Worm (Caenorhabditis elegans) whole organism, L2 larva: ENCODE results near the gene hmgr-1.

Experiments
- C34F6.9 ChIP-seq: fragments of 150-350 bp; optimal IDR thresholded peaks from 2 replicates; lab custom pipeline; 2014; ENCODE audit warnings: missing biosample characterization, missing genetic modification characterization
- F13H6.1 ChIP-seq: sonication (generic microtip); optimal IDR thresholded peaks from 2 replicates; lab custom pipeline; 2016; ENCODE audit warnings: missing genetic modification characterization, missing compliant biosample characterization
- R02D3.7 ChIP-seq: fragments of 150-350 bp; optimal IDR thresholded peaks from 2 replicates; lab custom pipeline; 2014; ENCODE audit warnings: missing biosample characterization, missing genetic modification characterization
- ZK546.5 ChIP-seq: sonication (generic microtip); optimal IDR thresholded peaks from 2 replicates; lab custom pipeline; 2017; ENCODE audit warnings: missing biosample characterization, missing genetic modification characterization
- aly-2 ChIP-seq: fragments of 150-350 bp; optimal IDR thresholded peaks from 2 replicates; lab custom pipeline; 2014; ENCODE audit warnings: missing biosample characterization, missing genetic modification characterization
- ama-1 ChIP-seq: fragments of 150-350 bp; optimal IDR thresholded peaks from 2 replicates; lab custom pipeline; 2018; ENCODE audit warnings: inconsistent platforms
- ceh-16 ChIP-seq: fragments of 150-350 bp; optimal IDR thresholded peaks from 2 replicates; lab custom pipeline; 2014; ENCODE audit warnings: missing biosample characterization, missing genetic modification characterization
- ceh-82 ChIP-seq: fragments of 150-350 bp; optimal IDR thresholded peaks from 2 replicates; lab custom pipeline; 2014; ENCODE audit warnings: missing biosample characterization, missing genetic modification characterization
- crh-2 ChIP-seq: sonication (generic microtip); optimal IDR thresholded peaks from 2 replicates; lab custom pipeline; 2017; ENCODE audit warnings: missing biosample characterization, missing genetic modification characterization
- dmd-4 ChIP-seq: sonication (generic microtip); optimal IDR thresholded peaks from 2 replicates; lab custom pipeline; 2017; ENCODE audit warnings: missing biosample characterization, missing genetic modification characterization
- egl-27 ChIP-seq: sonication (generic microtip); optimal IDR thresholded peaks from 3 replicates; lab custom pipeline; 2017; ENCODE audit warnings: missing biosample characterization, missing genetic modification reagents, missing genetic modification characterization
- elt-1 ChIP-seq: fragments of 150-350 bp; optimal IDR thresholded peaks from 2 replicates; lab custom pipeline; 2014; ENCODE audit warnings: missing biosample characterization, missing genetic modification characterization
- elt-3 ChIP-seq: sonication (generic microtip); optimal IDR thresholded peaks from 2 replicates; lab custom pipeline; 2017; ENCODE audit warnings: missing biosample characterization, missing genetic modification characterization
- fos-1 ChIP-seq: fragments of 150-350 bp; optimal IDR thresholded peaks from 2 replicates; lab custom pipeline; 2014; ENCODE audit warnings: missing biosample characterization, missing genetic modification characterization
- gmeb-1 ChIP-seq: fragments of 150-350 bp; optimal IDR thresholded peaks from 2 replicates; lab custom pipeline; 2014; ENCODE audit warnings: missing biosample characterization, missing genetic modification characterization
- lin-11 ChIP-seq: fragments of 150-350 bp; sonication (generic microtip); optimal IDR thresholded peaks from 2 replicates; lab custom pipeline; 2014; ENCODE audit warnings: missing biosample characterization, missing genetic modification characterization, inconsistent platforms, mixed read lengths
- lin-13 ChIP-seq: fragments of 150-350 bp; optimal IDR thresholded peaks from 2 replicates; lab custom pipeline; 2014; ENCODE audit warnings: missing biosample characterization, missing genetic modification reagents, missing genetic modification characterization
- lin-39 ChIP-seq: fragments of 150-350 bp; optimal IDR thresholded peaks from 2 replicates; lab custom pipeline; 2014; ENCODE audit warnings: missing biosample characterization, missing genetic modification reagents, missing genetic modification characterization
- lsy-2 ChIP-seq, 2 experiments: fragments of 150-350 bp in 1 of 2; sonication (generic microtip) in 1 of 2; optimal IDR thresholded peaks; 2 replicates each; lab custom pipeline; 2014 to 2017; ENCODE audit warnings: missing biosample characterization in 2 of 2, missing genetic modification characterization in 2 of 2
- mbf-1 ChIP-seq: sonication (generic microtip); optimal IDR thresholded peaks from 2 replicates; lab custom pipeline; 2017; ENCODE audit warnings: missing biosample characterization, missing genetic modification characterization
- mdl-1 ChIP-seq, 2 experiments: fragments of 150-350 bp in 1 of 2; sonication (generic microtip) in 1 of 2; optimal IDR thresholded peaks; 2 replicates each; lab custom pipeline; 2017; ENCODE audit warnings: missing biosample characterization in 2 of 2, missing genetic modification characterization in 2 of 2
- nhr-10 ChIP-seq: sonication (generic microtip); optimal IDR thresholded peaks from 2 replicates; lab custom pipeline; 2017; ENCODE audit warnings: missing biosample characterization, missing genetic modification characterization
- nhr-11 ChIP-seq: fragments of 150-350 bp; optimal IDR thresholded peaks from 2 replicates; lab custom pipeline; 2014; ENCODE audit warnings: missing biosample characterization, missing genetic modification characterization
- nhr-129 ChIP-seq: fragments of 150-350 bp; optimal IDR thresholded peaks from 2 replicates; lab custom pipeline; 2014; ENCODE audit warnings: missing biosample characterization, missing genetic modification characterization
- nhr-21 ChIP-seq: fragments of 150-350 bp; optimal IDR thresholded peaks from 2 replicates; lab custom pipeline; 2014; ENCODE audit warnings: missing biosample characterization, missing genetic modification characterization
- nhr-23 ChIP-seq: fragments of 150-350 bp; optimal IDR thresholded peaks from 2 replicates; lab custom pipeline; 2014; ENCODE audit warnings: missing biosample characterization, missing genetic modification reagents, missing genetic modification characterization
- nhr-237 ChIP-seq: fragments of 150-350 bp; optimal IDR thresholded peaks from 2 replicates; lab custom pipeline; 2014; ENCODE audit warnings: missing biosample characterization, missing genetic modification characterization
- nhr-25 ChIP-seq: fragments of 150-350 bp; sonication (generic microtip); optimal IDR thresholded peaks from 3 replicates; lab custom pipeline; 2014; ENCODE audit warnings: missing biosample characterization, missing genetic modification characterization
- peb-1 ChIP-seq: fragments of 150-350 bp; optimal IDR thresholded peaks from 2 replicates; lab custom pipeline; 2014; ENCODE audit warnings: missing biosample characterization, missing genetic modification characterization
- sem-4 ChIP-seq: fragments of 150-350 bp; optimal IDR thresholded peaks from 2 replicates; lab custom pipeline; 2014; ENCODE audit warnings: missing biosample characterization, missing genetic modification reagents, missing genetic modification characterization
- skn-1 ChIP-seq: sonication (generic microtip); optimal IDR thresholded peaks from 2 replicates; lab custom pipeline; 2017; ENCODE audit warnings: missing biosample characterization, missing genetic modification characterization
- sma-3 ChIP-seq: sonication (generic microtip); optimal IDR thresholded peaks from 2 replicates; lab custom pipeline; 2016; ENCODE audit warnings: missing genetic modification reagents, missing genetic modification characterization, missing compliant biosample characterization
- sma-9 ChIP-seq, 2 experiments: fragments of 150-350 bp in 1 of 2; sonication (generic microtip) in 1 of 2; optimal IDR thresholded peaks; 2 replicates each; lab custom pipeline; 2014 to 2016; ENCODE audit warnings: missing genetic modification characterization in 2 of 2, mild to moderate bottlenecking in 1 of 2, missing biosample characterization in 1 of 2, missing compliant biosample characterization in 1 of 2, missing genetic modification reagents in 1 of 2, moderate library complexity in 1 of 2
- snpc-4 ChIP-seq: fragments of 150-350 bp; optimal IDR thresholded peaks from 2 replicates; lab custom pipeline; 2014; ENCODE audit warnings: missing biosample characterization, missing genetic modification characterization
- unc-39 ChIP-seq: fragments of 150-350 bp; optimal IDR thresholded peaks from 2 replicates; lab custom pipeline; 2014; ENCODE audit warnings: missing biosample characterization, missing genetic modification characterization
- unc-55 ChIP-seq: fragments of 150-350 bp; sonication (generic microtip); optimal IDR thresholded peaks from 3 replicates; lab custom pipeline; 2014; ENCODE audit warnings: missing biosample characterization, missing genetic modification reagents, missing genetic modification characterization
- unc-62 ChIP-seq: fragments of 150-350 bp; optimal IDR thresholded peaks from 2 replicates; lab custom pipeline; 2014; ENCODE audit warnings: missing biosample characterization, missing genetic modification reagents, missing genetic modification characterization
- zag-1 ChIP-seq: fragments of 150-350 bp; optimal IDR thresholded peaks from 2 replicates; lab custom pipeline; 2014; ENCODE audit warnings: missing biosample characterization, missing genetic modification characterization
- ztf-11 ChIP-seq: sonication (generic microtip); optimal IDR thresholded peaks from 2 replicates; lab custom pipeline; 2017; ENCODE audit warnings: missing biosample characterization, missing genetic modification characterization
- ztf-4 ChIP-seq: fragments of 150-350 bp; optimal IDR thresholded peaks from 2 replicates; lab custom pipeline; 2014; ENCODE audit warnings: missing biosample characterization, missing genetic modification characterization

Gene hmgr-1

DNA sequence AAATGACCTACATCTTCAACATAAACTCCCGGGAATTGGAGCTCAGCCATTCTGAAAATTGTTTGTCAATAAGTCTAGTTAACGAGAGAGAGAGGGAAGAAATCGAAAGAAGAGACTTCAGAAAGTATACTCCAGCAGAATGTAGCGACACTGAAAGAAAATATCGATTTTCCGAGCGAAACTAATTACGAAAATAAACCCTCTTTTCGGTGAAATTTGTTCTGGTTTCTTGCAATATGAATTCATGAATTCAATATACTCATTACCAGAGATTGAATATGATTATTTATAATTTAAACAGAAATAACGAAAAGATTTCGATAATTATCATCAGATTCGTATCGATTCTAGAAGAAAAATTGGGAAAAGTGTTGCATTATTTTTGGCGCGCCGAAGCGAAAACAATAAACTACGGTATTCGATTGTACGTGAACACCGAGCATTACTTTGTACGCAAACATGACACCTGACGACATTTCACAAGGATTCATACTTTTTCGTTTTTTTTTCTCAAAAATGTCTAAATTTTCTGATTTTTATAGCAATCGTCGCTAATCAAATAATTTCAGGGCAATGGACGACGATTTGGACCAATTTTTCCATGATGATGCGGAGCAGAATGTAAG is 22.4 kb downstream of the hmgr-1 start, which contains the start of the genes hmg-4 and T20B12.3:
Gene hmg-4 (minus strand): TSS at position 51 of the 626 bp plus-strand sequence.
Gene T20B12.3 (plus strand): TSS at position 570 of the 626 bp plus-strand sequence.
- TF ChIP-seq lsy-2 (tag; optimal IDR thresholded peaks at IDR 0.05; lab: Kevin White, UChicago) (peak; percentile 83 to 98), fos-1 (tag; lab: Kevin White, UChicago) (no peak), nhr-129 (peak; percentile 68), C34F6.9 (tag; lab: Kevin White, UChicago) (peak; percentile 70), crh-2 (tag; lab: Kevin White, UChicago) (peak; percentile 15), gmeb-1 (tag; lab: Kevin White, UChicago) (peak; percentile 47), unc-55 (GFP tag; lab: Kevin White, UChicago) (peak; percentile 67), lin-39 (tag; lab: Kevin White, UChicago) (no peak), snpc-4 (tag; lab: Kevin White, UChicago) (no peak), ceh-82 (tag; lab: Kevin White, UChicago) (no peak)
- TF ChIP-seq, all 48 proteins: peak for 6

DNA sequence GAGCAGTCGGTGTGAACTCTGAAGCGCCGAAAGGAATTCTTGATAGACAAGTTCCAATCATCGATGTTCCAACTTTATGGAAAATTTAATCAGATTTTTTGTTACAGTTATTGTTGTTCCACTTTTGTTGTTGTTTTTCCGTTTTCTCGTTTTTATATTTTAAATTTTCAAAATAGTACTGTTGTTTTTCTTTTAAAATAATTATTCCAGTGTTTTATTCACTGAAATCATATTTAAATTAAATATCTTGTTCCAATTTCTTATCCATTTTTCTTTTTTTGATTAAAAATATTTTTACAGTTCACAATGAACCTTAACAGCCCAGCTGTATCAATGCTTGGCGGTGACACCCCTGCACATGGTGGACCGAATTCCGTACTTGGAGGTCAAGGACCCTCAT is 24.4 kb downstream of the hmgr-1 start, which contains the start of gene tbp-1:
Gene tbp-1 (plus strand): TSS at position 301 of the 400 bp plus-strand sequence.
- no peak for TF ChIP-seq nhr-21 (tag; lab: Kevin White, UChicago)
- TF ChIP-seq gmeb-1 (tag; lab: Kevin White, UChicago) = no peak
- TF ChIP-seq ZK546.5 (tag; lab: Kevin White, UChicago) = no peak
- TF ChIP-seq C34F6.9 (tag; lab: Kevin White, UChicago) = no peak
- TF ChIP-seq elt-3 (tag; lab: Kevin White, UChicago) = no peak
- TF ChIP-seq R02D3.7 (tag; lab: Kevin White, UChicago) = no peak
- no peak for TF ChIP-seq ceh-82 (tag; lab: Kevin White, UChicago)
- no peak for TF ChIP-seq zag-1 (tag; lab: Kevin White, UChicago)
- TF ChIP-seq sma-9 (GFP tag; optimal IDR thresholded peaks at IDR 0.05; lab: Kevin White, UChicago) = no peak
- TF ChIP-seq sma-9 (tag; optimal IDR thresholded peaks at IDR 0.05; lab: Kevin White, UChicago) = no peak
- TF ChIP-seq nhr-23 (tag; lab: Kevin White, UChicago) = no peak
- TF ChIP-seq sma-3 (GFP tag; lab: Kevin White, UChicago) = no peak
- no peak for TF ChIP-seq ama-1 (lab: Kevin White, UChicago)

DNA sequence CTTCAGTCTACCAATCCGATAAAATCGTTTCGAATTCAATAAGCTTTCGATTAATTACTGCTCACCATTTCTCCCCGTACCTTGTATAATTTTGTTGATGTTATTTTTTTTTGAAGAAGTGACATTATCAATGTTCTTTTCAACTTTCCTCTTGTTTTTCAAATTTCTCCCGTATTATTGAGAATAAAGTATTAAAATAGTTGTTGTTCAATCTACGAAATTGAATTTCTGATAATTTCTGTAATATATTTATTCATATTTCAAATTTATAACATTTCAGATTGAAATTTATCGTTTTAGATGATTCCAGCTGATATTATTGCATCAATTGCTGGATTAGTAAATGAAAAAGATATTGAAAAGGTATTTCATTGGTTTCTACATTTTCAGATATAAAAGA is 26.6 kb downstream of the hmgr-1 start, which contains the start of gene trd-1:
Gene trd-1 (plus strand): TSS at position 301 of the 400 bp plus-strand sequence.
- TF ChIP-seq unc-62 (GFP tag; lab: Kevin White, UChicago) = no peak
- no peak for TF ChIP-seq lsy-2 (tag; optimal IDR thresholded peaks at IDR 0.05; lab: Kevin White, UChicago)
- TF ChIP-seq elt-3 (tag; lab: Kevin White, UChicago) = no peak
- TF ChIP-seq gmeb-1 (tag; lab: Kevin White, UChicago) = no peak
- TF ChIP-seq lin-39 (tag; lab: Kevin White, UChicago) = no peak
- no peak for TF ChIP-seq aly-2 (tag; lab: Kevin White, UChicago)
- no peak for TF ChIP-seq nhr-237
- TF ChIP-seq ztf-11 (tag; lab: Kevin White, UChicago) = no peak
- no peak for TF ChIP-seq nhr-10 (tag; lab: Kevin White, UChicago)
- TF ChIP-seq dmd-4 (tag; lab: Kevin White, UChicago) = no peak
- no peak for TF ChIP-seq lin-11 (tag; lab: Kevin White, UChicago)
- no peak for TF ChIP-seq ceh-16
- no peak for TF ChIP-seq nhr-25 (tag; lab: Kevin White, UChicago)
- no peak for TF ChIP-seq F13H6.1 (tag; lab: Kevin White, UChicago)
- no peak for TF ChIP-seq sma-9 (GFP tag; optimal IDR thresholded peaks at IDR 0.05; lab: Kevin White, UChicago)
- TF ChIP-seq sma-9 (tag; optimal IDR thresholded peaks at IDR 0.05; lab: Kevin White, UChicago) = no peak
- no peak for TF ChIP-seq R02D3.7 (tag; lab: Kevin White, UChicago)
- TF ChIP-seq egl-27 = no peak
- TF ChIP-seq ama-1 (lab: Kevin White, UChicago) = no peak

DNA sequence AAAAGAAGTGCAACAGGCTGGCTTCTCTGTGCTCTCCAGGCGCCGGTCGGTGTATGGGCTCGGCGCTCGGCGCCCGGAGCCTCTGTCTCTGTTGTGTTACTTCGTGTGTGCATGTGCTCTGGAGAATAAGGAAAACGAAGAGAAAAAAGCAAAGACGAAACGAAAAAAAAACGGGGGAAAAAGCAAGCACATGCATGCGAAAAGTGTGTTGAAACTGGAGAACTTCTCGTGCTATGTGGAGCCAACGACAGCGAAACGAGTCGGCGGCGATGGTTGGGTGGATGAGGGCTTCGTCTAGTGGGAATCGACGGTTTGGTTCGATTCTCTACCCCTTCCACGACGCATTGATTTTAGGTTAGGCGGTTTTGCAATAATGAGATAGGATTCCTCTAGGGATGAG is 28.1 kb downstream of the hmgr-1 start:
- no peak for TF ChIP-seq lin-39 (tag; lab: Kevin White, UChicago)
- TF ChIP-seq ZK546.5 (tag; lab: Kevin White, UChicago) = no peak
- TF ChIP-seq nhr-23 (tag; lab: Kevin White, UChicago) = no peak
- no peak for TF ChIP-seq R02D3.7 (tag; lab: Kevin White, UChicago)
- TF ChIP-seq peb-1 (tag; lab: Kevin White, UChicago) = no peak
- peak; percentile 11 for TF ChIP-seq nhr-21 (tag; lab: Kevin White, UChicago)
- no peak for TF ChIP-seq elt-1 (tag; lab: Kevin White, UChicago)
- peak; percentile 55 to 56 for TF ChIP-seq lsy-2 (tag; optimal IDR thresholded peaks at IDR 0.05; lab: Kevin White, UChicago)
- TF ChIP-seq lin-11 (tag; lab: Kevin White, UChicago) = peak; percentile 72
- TF ChIP-seq sem-4 (tag; lab: Kevin White, UChicago) = no peak
- TF ChIP-seq crh-2 (tag; lab: Kevin White, UChicago) = peak; percentile 62
- TF ChIP-seq unc-39 (tag; lab: Kevin White, UChicago) = no peak
- TF ChIP-seq lin-13 (GFP tag; lab: Kevin White, UChicago) = no peak
- TF ChIP-seq nhr-129 = peak; percentile 30
- peak; percentile 27 for TF ChIP-seq ztf-4 (tag; lab: Kevin White, UChicago)
- TF ChIP-seq zag-1 (tag; lab: Kevin White, UChicago) = peak; percentile 44
- TF ChIP-seq nhr-25 (tag; lab: Kevin White, UChicago) = no peak
- TF ChIP-seq skn-1 (tag; lab: Kevin White, UChicago) = no peak
- TF ChIP-seq mdl-1 (tag; optimal IDR thresholded peaks at IDR 0.05; lab: Kevin White, UChicago) = peak in 1 of 2 experiments; percentile 36
- TF ChIP-seq nhr-11 (tag; lab: Kevin White, UChicago) = no peak
- peak; percentile 56 for TF ChIP-seq gmeb-1 (tag; lab: Kevin White, UChicago)
- TF ChIP-seq egl-27 = no peak
- TF ChIP-seq mbf-1 (tag; lab: Kevin White, UChicago) = no peak
- TF ChIP-seq fos-1 (tag; lab: Kevin White, UChicago) = peak; percentile 33
- TF ChIP-seq unc-55 (GFP tag; lab: Kevin White, UChicago) = peak; percentile 53
- TF ChIP-seq unc-62 (GFP tag; lab: Kevin White, UChicago) = no peak
- no peak for TF ChIP-seq nhr-10 (tag; lab: Kevin White, UChicago)
- no peak for TF ChIP-seq ceh-82 (tag; lab: Kevin White, UChicago)
- TF ChIP-seq sma-3 (GFP tag; lab: Kevin White, UChicago) = no peak
- no peak for TF ChIP-seq aly-2 (tag; lab: Kevin White, UChicago)
- peak; percentile 55 for TF ChIP-seq C34F6.9 (tag; lab: Kevin White, UChicago)
